Fruit fly (Drosophila melanogaster): Measurements from ENCODE around the gene Aven.
A peak's percentile ranks its signal among the peaks of the same experiment; 100 is the strongest.

Gene Aven

DNA sequence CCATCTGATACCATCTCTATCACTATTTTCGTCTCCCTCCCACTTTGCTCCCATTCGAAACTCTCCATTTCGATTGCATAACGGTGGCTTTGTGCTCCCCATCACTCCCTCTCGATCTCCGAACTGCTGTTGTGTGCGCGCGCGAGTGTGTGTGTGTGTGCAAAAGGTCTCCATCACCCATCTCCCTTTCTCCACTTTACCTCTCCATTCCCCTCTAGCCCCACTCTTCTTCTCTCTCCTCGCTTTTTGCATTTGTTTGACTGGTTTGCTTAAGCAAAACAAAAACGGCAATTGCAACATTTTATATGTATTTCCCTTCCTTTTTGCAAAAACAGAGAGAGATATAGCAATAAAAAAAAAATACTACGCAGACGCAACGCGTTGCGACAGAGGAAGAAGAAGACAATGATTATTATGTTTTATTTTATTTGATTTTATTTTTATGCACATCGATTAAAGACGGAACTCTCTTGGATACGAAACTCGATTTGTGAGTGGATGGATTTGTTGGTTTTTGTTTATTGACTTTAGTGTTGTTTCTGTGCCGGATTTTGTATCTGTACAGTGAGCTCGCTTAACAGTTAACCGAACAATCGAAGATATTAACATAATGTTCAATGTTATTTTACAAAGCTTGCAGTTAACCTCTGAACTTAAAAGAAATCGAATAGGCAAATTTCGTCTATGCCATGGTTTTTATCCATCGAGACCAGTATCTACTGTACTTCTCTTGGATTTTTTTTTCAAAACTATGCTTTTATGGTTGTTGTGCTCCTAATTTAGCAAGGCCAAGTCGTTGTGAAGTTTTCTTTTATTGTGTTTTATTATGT lies 40.4 kb upstream of the Aven start (continued):
- TF ChIP-seq CG18619 (GFP tag; optimal IDR thresholded peaks at IDR 0.05) (peak; percentile 44), tgo (GFP tag; IDR thresholded peaks at IDR 0.05) (peak; percentile 76), CG11560 (tag; IDR thresholded peaks at IDR 0.05) (no peak), CG6254 (GFP tag; optimal IDR thresholded peaks at IDR 0.05) (no peak), gcm2 (GFP tag; optimal IDR thresholded peaks at IDR 0.05) (no peak), lbe (GFP tag; optimal IDR thresholded peaks at IDR 0.05) (no peak), sob (GFP tag; IDR thresholded peaks at IDR 0.05) (peak; percentile 80), tup (GFP tag; optimal IDR thresholded peaks at IDR 0.05) (no peak), gt (GFP tag; IDR thresholded peaks at IDR 0.05) (peak; percentile 36; the same call in 1 of the 2 replicates), CG2199 (GFP tag; IDR thresholded peaks at IDR 0.05) (no peak), Poxn (GFP tag; IDR thresholded peaks at IDR 0.05) (0 out of 2 replicates have a peak, but pooled peaks have one; percentile 33), CG8924 (tag; optimal IDR thresholded peaks at IDR 0.05) (peak; percentile 61), rib (GFP tag; IDR thresholded peaks at IDR 0.05) (no peak), NfI (GFP tag; optimal IDR thresholded peaks at IDR 0.05) (peak; percentile 73), nerfin-2 (GFP tag; IDR thresholded peaks at IDR 0.05; ENCODE audit: partially characterized antibody) (no peak), CG12769 (tag; optimal IDR thresholded peaks at IDR 0.05) (peak; percentile 71), CG9817 (tag; optimal IDR thresholded peaks at IDR 0.05) (peak; percentile 76), CG8388 (GFP tag; optimal IDR thresholded peaks at IDR 0.05) (peak; percentile 41), PHDP (tag; optimal IDR thresholded peaks at IDR 0.05) (peak; percentile 65), Six4 (GFP tag; optimal IDR thresholded peaks at IDR 0.05) (peak; percentile 9), CG18476 (GFP tag; optimal IDR thresholded peaks at IDR 0.05) (peak; percentile 30), sens (GFP tag) (peak; percentile 92), Neu2 (GFP tag; optimal IDR thresholded peaks at IDR 0.05; ENCODE audit: borderline replicate concordance) (no peak), CG2120 (GFP tag; optimal IDR thresholded peaks at IDR 0.05) (peak; percentile 86), CG2875 (GFP tag; optimal IDR thresholded peaks at IDR 0.05) (no peak), ERR (GFP tag; optimal IDR thresholded peaks at IDR 0.05) (peak; percentile 76), ssp (GFP tag; IDR thresholded peaks at IDR 0.05) (no peak), bcd (GFP tag; optimal IDR thresholded peaks at IDR 0.05) (peak; percentile 55), CG31365 (tag; optimal IDR thresholded peaks at IDR 0.05) (peak; percentile 31), Hr39 (optimal IDR thresholded peaks at IDR 0.05) (no peak), CG10147 (GFP tag; optimal IDR thresholded peaks at IDR 0.05) (peak; percentile 57), CG7987 (GFP tag; optimal IDR thresholded peaks at IDR 0.05) (no peak), toy (GFP tag; IDR thresholded peaks at IDR 0.05) (no peak), ranshi (GFP tag; IDR thresholded peaks at IDR 0.05) (peak; percentile 57; the same call in 1 of the 2 replicates), CG16815 (GFP tag; optimal IDR thresholded peaks at IDR 0.05) (peak; percentile 17), sisA (GFP tag; IDR thresholded peaks at IDR 0.05) (peak; percentile 68), nmo (GFP tag; optimal IDR thresholded peaks at IDR 0.05) (peak; percentile 42), inv (GFP tag; IDR thresholded peaks at IDR 0.05; ENCODE audit: partially characterized antibody) (no peak), gce (GFP tag; IDR thresholded peaks at IDR 0.05) (0 out of 3 replicates have a peak, but pooled peaks have one; percentile 9), CG2678 (tag; optimal IDR thresholded peaks at IDR 0.05) (peak; percentile 77), TFAM (GFP tag; optimal IDR thresholded peaks at IDR 0.05) (no peak), CG9727 (GFP tag; optimal IDR thresholded peaks at IDR 0.05) (peak; percentile 34), CG6813 (GFP tag; optimal IDR thresholded peaks at IDR 0.05) (peak; percentile 51), CG1529 (GFP tag; optimal IDR thresholded peaks at IDR 0.05) (peak; percentile 17), CG3838 (GFP tag; optimal IDR thresholded peaks at IDR 0.05) (no peak), CG13287 (GFP tag; IDR thresholded peaks at IDR 0.05; ENCODE audit: partially characterized antibody) (no peak), Aef1 (GFP tag; IDR thresholded peaks at IDR 0.05) (peak; percentile 67; the same call in 2 of the 3 replicates), CG12219 (GFP tag; optimal IDR thresholded peaks at IDR 0.05) (peak; percentile 65), cg (GFP tag; optimal IDR thresholded peaks at IDR 0.05) (peak; percentile 27)
